Fruit fly (Drosophila melanogaster): ENCODE results near the gene CG4325.

CG4325 gene

dm6 chrX:2070708-2071063 is 27.1 kb upstream of the CG4325 start (continued):
- TF ChIP-seq peb (GFP tag; IDR thresholded peaks at IDR 0.05): 0 out of 2 replicates have a peak, but pooled peaks have one; percentile 33
- peak; percentile 49 for TF ChIP-seq phol (tag; optimal IDR thresholded peaks at IDR 0.05)
- peak; percentile 16 for TF ChIP-seq CG9876 (GFP tag; optimal IDR thresholded peaks at IDR 0.05)
- no peak for TF ChIP-seq tup (GFP tag; optimal IDR thresholded peaks at IDR 0.05)
- TF ChIP-seq Sry-β (GFP tag; optimal IDR thresholded peaks at IDR 0.05): no peak
- no peak for TF ChIP-seq Spps (tag; optimal IDR thresholded peaks at IDR 0.05)
- peak; percentile 66 for TF ChIP-seq ttk (GFP tag; IDR thresholded peaks at IDR 0.05)
- 0 out of 3 replicates have a peak, but pooled peaks have one; percentile 24 for TF ChIP-seq sr (GFP tag; IDR thresholded peaks at IDR 0.05)
- TF ChIP-seq YL-1 (GFP tag; optimal IDR thresholded peaks at IDR 0.05): no peak
- TF ChIP-seq grn (GFP tag; optimal IDR thresholded peaks at IDR 0.05): peak; percentile 56
- peak; percentile 22; the same call in 1 of the 2 replicates for TF ChIP-seq Poxn (GFP tag; IDR thresholded peaks at IDR 0.05)
- no peak for TF ChIP-seq Dfd (GFP tag; optimal IDR thresholded peaks at IDR 0.05)
- TF ChIP-seq Vsx1 (GFP tag; optimal IDR thresholded peaks at IDR 0.05): no peak
- TF ChIP-seq pros (GFP tag; optimal IDR thresholded peaks at IDR 0.05): no peak
- TF ChIP-seq CG3281 (GFP tag; optimal IDR thresholded peaks at IDR 0.05): peak; percentile 76
- TF ChIP-seq zfh2 (GFP tag; optimal IDR thresholded peaks at IDR 0.05): peak; percentile 73
- no peak for TF ChIP-seq HmgD (GFP tag; optimal IDR thresholded peaks at IDR 0.05)
- TF ChIP-seq slbo (GFP tag; IDR thresholded peaks at IDR 0.05): peak; percentile 76
- TF ChIP-seq CG17385 (GFP tag; optimal IDR thresholded peaks at IDR 0.05): peak; percentile 53
- peak; percentile 15 for TF ChIP-seq CG10267 (tag; optimal IDR thresholded peaks at IDR 0.05)
- TF ChIP-seq CG16815 (GFP tag; optimal IDR thresholded peaks at IDR 0.05): peak; percentile 16
- no peak for TF ChIP-seq nerfin-2 (GFP tag; IDR thresholded peaks at IDR 0.05; ENCODE audit: partially characterized antibody)
- peak; percentile 56 for TF ChIP-seq CG16863 (GFP tag; optimal IDR thresholded peaks at IDR 0.05)
- no peak for TF ChIP-seq CG31388 (GFP tag; optimal IDR thresholded peaks at IDR 0.05)
- peak; percentile 50 for TF ChIP-seq CG17359 (tag; optimal IDR thresholded peaks at IDR 0.05)
- peak; percentile 48 for TF ChIP-seq CG12219 (GFP tag; optimal IDR thresholded peaks at IDR 0.05)
- no peak for TF ChIP-seq chinmo (GFP tag; IDR thresholded peaks at IDR 0.05; ENCODE audit: partially characterized antibody)
- 0 out of 3 replicates have a peak, but pooled peaks have one; percentile 52 for TF ChIP-seq otp (GFP tag; IDR thresholded peaks at IDR 0.05)
- TF ChIP-seq Asciz (GFP tag; optimal IDR thresholded peaks at IDR 0.05): no peak
- no peak for TF ChIP-seq HLH4C (GFP tag; IDR thresholded peaks at IDR 0.05; ENCODE audit: partially characterized antibody)
- no peak for TF ChIP-seq NC2α (GFP tag; optimal IDR thresholded peaks at IDR 0.05)
- TF ChIP-seq CG11398 (GFP tag; optimal IDR thresholded peaks at IDR 0.05): peak; percentile 46
- TF ChIP-seq CG8944 (GFP tag; optimal IDR thresholded peaks at IDR 0.05): peak; percentile 9
- no peak for TF ChIP-seq TFAM (GFP tag; optimal IDR thresholded peaks at IDR 0.05)
- peak; percentile 84 for TF ChIP-seq CG10543 (GFP tag; optimal IDR thresholded peaks at IDR 0.05)
- TF ChIP-seq CG6765 (GFP tag; optimal IDR thresholded peaks at IDR 0.05): no peak
- 0 out of 3 replicates have a peak, but pooled peaks have one; percentile 43 for TF ChIP-seq ci (GFP tag; IDR thresholded peaks at IDR 0.05)
- no peak for TF ChIP-seq CG17612 (GFP tag; IDR thresholded peaks at IDR 0.05)
- no peak for TF ChIP-seq Kr (GFP tag; optimal IDR thresholded peaks at IDR 0.05)
- peak; percentile 32 for TF ChIP-seq crc (GFP tag; optimal IDR thresholded peaks at IDR 0.05)
- peak; percentile 68 for TF ChIP-seq al (GFP tag; IDR thresholded peaks at IDR 0.05)
- TF ChIP-seq org-1 (GFP tag; optimal IDR thresholded peaks at IDR 0.05): peak; percentile 56
- 0 out of 2 replicates have a peak, but pooled peaks have one; percentile 38 for TF ChIP-seq Gsc (GFP tag; IDR thresholded peaks at IDR 0.05)
- TF ChIP-seq CkIIα-i1 (GFP tag; IDR thresholded peaks at IDR 0.05): no peak
- TF ChIP-seq slou (GFP tag; optimal IDR thresholded peaks at IDR 0.05): no peak
- peak; percentile 15 for TF ChIP-seq Abd-B (GFP tag; optimal IDR thresholded peaks at IDR 0.05)
- TF ChIP-seq Fer2 (tag; optimal IDR thresholded peaks at IDR 0.05): peak; percentile 33
- TF ChIP-seq CG17568 (GFP tag; optimal IDR thresholded peaks at IDR 0.05): no peak
- peak; percentile 77 for TF ChIP-seq Meics (GFP tag; optimal IDR thresholded peaks at IDR 0.05)
- TF ChIP-seq dati (GFP tag; IDR thresholded peaks at IDR 0.05): no peak
- no peak for TF ChIP-seq C15 (GFP tag; IDR thresholded peaks at IDR 0.05)
